Fruit fly (Drosophila melanogaster) whole organism, pupa: Measurements from ENCODE around the gene CG15740.

Source experiments
- CG10348 ChIP-seq: fragments of 200-800 bp; sonication (Bioruptor generic); IDR thresholded peaks from 2 replicates; pipeline ENCODE4 v1.3.6; 2022; ENCODE audit warnings: missing biosample characterization, missing genetic modification characterization
- CG12605 ChIP-seq: fragments of 200-800 bp; sonication (Bioruptor generic); IDR thresholded peaks from 2 replicates; pipeline ENCODE4 v1.3.6; 2022; ENCODE audit warnings: missing biosample characterization, missing genetic modification characterization
- CG13204 ChIP-seq: fragments of 200-800 bp; sonication (Bioruptor generic); optimal IDR thresholded peaks from 2 replicates; lab custom pipeline; 2018; ENCODE audit warnings: missing biosample characterization, mild to moderate bottlenecking, missing genetic modification characterization, moderate library complexity
- CG15710 ChIP-seq: fragments of 200-800 bp; sonication (Bioruptor generic); optimal IDR thresholded peaks from 2 replicates; lab custom pipeline; 2018; ENCODE audit warnings: missing biosample characterization, mild to moderate bottlenecking, missing genetic modification characterization, moderate library complexity
- CG17806 ChIP-seq: fragments of 200-800 bp; sonication (Bioruptor generic); optimal IDR thresholded peaks from 2 replicates; lab custom pipeline; 2018; ENCODE audit warnings: missing biosample characterization, mild to moderate bottlenecking, missing genetic modification characterization, moderate library complexity
- CG32121 ChIP-seq: fragments of 200-800 bp; sonication (Bioruptor generic); IDR thresholded peaks from 2 replicates; pipeline ENCODE4 v1.3.6; 2022; ENCODE audit warnings: missing biosample characterization, missing genetic modification characterization
- CG8159 ChIP-seq: fragments of 200-800 bp; sonication (Bioruptor generic); optimal IDR thresholded peaks from 3 replicates; lab custom pipeline; 2018; ENCODE audit warnings: missing biosample characterization, mild to moderate bottlenecking, missing genetic modification characterization, moderate library complexity
- CG8301 ChIP-seq: fragments of 200-800 bp; sonication (Bioruptor generic); optimal IDR thresholded peaks from 2 replicates; lab custom pipeline; 2018; ENCODE audit warnings: missing biosample characterization, mild to moderate bottlenecking, missing genetic modification characterization
- CG9948 ChIP-seq: fragments of 200-800 bp; sonication (Bioruptor generic); optimal IDR thresholded peaks from 2 replicates; lab custom pipeline; 2018; ENCODE audit warnings: missing biosample characterization, mild to moderate bottlenecking, missing genetic modification characterization, moderate library complexity
- EcR ChIP-seq: fragments of 200-800 bp; sonication (Bioruptor generic); optimal IDR thresholded peaks from 3 replicates; lab custom pipeline; 2019; ENCODE audit warnings: missing biosample characterization, missing genetic modification characterization, mild to moderate bottlenecking, moderate library complexity, missing genetic modification reagents
- Ets98B ChIP-seq: fragments of 200-800 bp; sonication (Bioruptor generic); IDR thresholded peaks from 2 replicates; pipeline ENCODE4 v1.3.6; 2022; ENCODE audit warnings: missing biosample characterization, missing genetic modification characterization
- Pif1B ChIP-seq: fragments of 200-800 bp; sonication (Bioruptor generic); optimal IDR thresholded peaks from 3 replicates; lab custom pipeline; 2016; ENCODE audit warnings: missing biosample characterization, missing genetic modification characterization
- Snoo ChIP-seq: fragments of 200-800 bp; sonication (Bioruptor generic); optimal IDR thresholded peaks from 3 replicates; lab custom pipeline; 2017; ENCODE audit warnings: missing biosample characterization, mild to moderate bottlenecking, missing genetic modification characterization, inconsistent platforms
- gl ChIP-seq: fragments of 200-800 bp; sonication (Bioruptor generic); optimal IDR thresholded peaks from 2 replicates; lab custom pipeline; 2018; ENCODE audit warnings: missing biosample characterization, mild to moderate bottlenecking, missing genetic modification characterization

- TF ChIP-seq Pif1B (GFP tag; lab: Kevin White, UChicago) (no peak), CG9948 (tag; lab: Kevin White, UChicago) (no peak), CG17806 (no peak), EcR (GFP tag; lab: Kevin White, UChicago) (no peak), Snoo (tag; lab: Kevin White, UChicago) (no peak), CG8159 (tag; lab: Kevin White, UChicago) (no peak), CG15710 (tag; lab: Kevin White, UChicago) (no peak), CG13204 (GFP tag; lab: Kevin White, UChicago) (no peak), CG8301 (tag; lab: Kevin White, UChicago) (no peak), Ets98B (GFP tag; lab: Robert Waterston, UW) (no peak), CG12605 (no peak), gl (tag; lab: Kevin White, UChicago) (no peak), CG10348 (GFP tag; lab: Robert Waterston, UW) (no peak), CG32121 (GFP tag; lab: Robert Waterston, UW) (no peak)
These were observed 27.2 kb upstream of the CG15740 start, which contains the start of gene CG15739 for dm6 chrX:11873116-11873515.
